Worm (Caenorhabditis elegans): ENCODE results near the gene C17H12.12.

DNA sequence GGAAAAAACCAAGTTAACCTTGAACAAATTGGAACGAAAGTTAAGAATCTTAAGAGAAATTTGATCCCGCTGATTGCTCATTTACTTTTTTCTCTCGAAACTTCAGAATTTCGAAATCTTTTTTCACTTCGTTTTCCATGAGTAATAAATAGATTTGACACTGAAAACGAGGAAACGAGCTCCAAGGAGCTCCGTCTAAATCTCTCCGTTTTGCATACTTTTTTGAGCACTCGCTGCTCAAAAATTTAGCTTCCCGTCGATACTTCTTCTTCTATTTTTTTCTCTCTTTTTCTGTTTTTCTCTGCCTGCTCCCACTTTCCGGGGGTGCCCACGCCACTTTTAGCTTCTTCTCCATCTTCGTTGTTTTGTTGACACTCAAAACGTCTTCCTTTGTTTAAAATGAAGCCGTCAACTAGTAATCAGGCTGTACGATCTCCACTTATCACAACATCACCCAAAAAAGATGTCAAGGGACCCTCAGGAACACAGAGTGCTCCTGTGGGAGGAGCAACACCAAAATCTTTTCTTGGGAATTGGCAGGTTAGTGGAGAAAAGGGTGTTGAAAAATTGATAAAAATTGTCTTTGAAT is 10.8 kb downstream of the C17H12.12 start, which contains the start of gene C17H12.10:
- TF ChIP-seq ces-1 (GFP tag; optimal IDR thresholded peaks at IDR 0.05) (no peak), elt-3 (tag; optimal IDR thresholded peaks at IDR 0.05) (no peak)

Measured in whole organism, L1 larva.